Fruit fly (Drosophila melanogaster) whole organism, embryonic: ENCODE data around the gene BomBc3.

ENCODE experiments used
- CG10147 ChIP-seq: fragments of 200-800 bp; sonication (Bioruptor generic); optimal IDR thresholded peaks from 2 replicates; lab custom pipeline; 2019; ENCODE audit warnings: missing biosample characterization, mild to moderate bottlenecking, missing genetic modification characterization, moderate library complexity
- CG11695 ChIP-seq: fragments of 200-800 bp; sonication (Bioruptor generic); IDR thresholded peaks from 3 replicates; pipeline ENCODE4 v1.3.6; 2022; ENCODE audit warnings: missing biosample characterization, missing genetic modification characterization
- CG13296 ChIP-seq: fragments of 200-800 bp; sonication (Bioruptor generic); optimal IDR thresholded peaks from 3 replicates; lab custom pipeline; 2018; ENCODE audit warnings: missing biosample characterization, mild to moderate bottlenecking, missing genetic modification characterization
- CG13894 ChIP-seq: fragments of 200-800 bp; sonication (Bioruptor generic); optimal IDR thresholded peaks from 3 replicates; lab custom pipeline; 2018; ENCODE audit warnings: missing biosample characterization, mild to moderate bottlenecking, missing genetic modification characterization, moderate library complexity
- CG15073 ChIP-seq: fragments of 200-800 bp; sonication (Bioruptor generic); optimal IDR thresholded peaks from 2 replicates; lab custom pipeline; 2016; ENCODE audit warnings: missing biosample characterization, missing genetic modification characterization
- CG1603 ChIP-seq: fragments of 200-800 bp; sonication (Bioruptor generic); optimal IDR thresholded peaks from 2 replicates; lab custom pipeline; 2019; ENCODE audit warnings: missing biosample characterization, mild to moderate bottlenecking, missing genetic modification characterization, moderate library complexity
- CG16813 ChIP-seq: fragments of 200-800 bp; sonication (Bioruptor generic); IDR thresholded peaks from 3 replicates; pipeline ENCODE4 v1.3.6; 2022; ENCODE audit warnings: missing biosample characterization, missing genetic modification characterization; ENCODE audit not compliant: partially characterized antibody
- CG2116 ChIP-seq: fragments of 200-800 bp; sonication (Bioruptor generic); optimal IDR thresholded peaks from 3 replicates; lab custom pipeline; 2018; ENCODE audit warnings: missing biosample characterization, mild to moderate bottlenecking, missing genetic modification characterization
- CG2120 ChIP-seq: fragments of 200-800 bp; sonication (Bioruptor generic); optimal IDR thresholded peaks from 3 replicates; lab custom pipeline; 2016; ENCODE audit warnings: missing biosample characterization, missing genetic modification characterization
- CG2199 ChIP-seq: fragments of 200-800 bp; sonication (Bioruptor generic); IDR thresholded peaks from 3 replicates; pipeline ENCODE4 v1.3.6; 2022; ENCODE audit warnings: missing biosample characterization, missing genetic modification characterization
- CG2678 ChIP-seq: fragments of 200-800 bp; sonication (Bioruptor generic); optimal IDR thresholded peaks from 3 replicates; lab custom pipeline; 2019; ENCODE audit warnings: missing biosample characterization, mild to moderate bottlenecking, missing genetic modification characterization, moderate library complexity
- CG2712 ChIP-seq: fragments of 200-800 bp; optimal IDR thresholded peaks from 3 replicates; lab custom pipeline; 2019; ENCODE audit warnings: missing biosample characterization, mild to moderate bottlenecking, missing genetic modification characterization, moderate library complexity
- CG3065 ChIP-seq: fragments of 200-800 bp; sonication (Bioruptor generic); optimal IDR thresholded peaks from 2 replicates; lab custom pipeline; 2016; ENCODE audit warnings: missing biosample characterization, missing genetic modification characterization
- CG3726 ChIP-seq: fragments of 200-800 bp; sonication (Bioruptor generic); IDR thresholded peaks from 3 replicates; pipeline ENCODE4, ENCODE4 v1.3.6; 2022; ENCODE audit warnings: missing biosample characterization, missing genetic modification characterization
- CG43689 ChIP-seq: fragments of 200-800 bp; sonication (Bioruptor generic); IDR thresholded peaks from 2 replicates; pipeline ENCODE4 v1.3.6; 2022; ENCODE audit warnings: missing biosample characterization, missing genetic modification characterization
- CG5180 ChIP-seq: fragments of 200-800 bp; sonication (Bioruptor generic); optimal IDR thresholded peaks from 3 replicates; lab custom pipeline; 2017; ENCODE audit warnings: missing biosample characterization, missing genetic modification characterization, mild to moderate bottlenecking, moderate library complexity, missing genetic modification reagents
- CG6175 ChIP-seq: fragments of 200-800 bp; sonication (Bioruptor generic); IDR thresholded peaks from 3 replicates; pipeline ENCODE4 v1.3.6; 2022; ENCODE audit warnings: missing biosample characterization, missing genetic modification characterization
- CG6689 ChIP-seq: fragments of 200-800 bp; sonication (Bioruptor generic); IDR thresholded peaks from 2 replicates; pipeline ENCODE4 v1.3.6; 2022; ENCODE audit warnings: missing biosample characterization, missing genetic modification characterization
- CG7271 ChIP-seq: fragments of 200-800 bp; sonication (Bioruptor generic); optimal IDR thresholded peaks from 2 replicates; lab custom pipeline; 2018; ENCODE audit warnings: missing biosample characterization, mild to moderate bottlenecking, missing genetic modification characterization, moderate library complexity
- Deaf1 ChIP-seq: fragments of 200-800 bp; optimal IDR thresholded peaks from 3 replicates; lab custom pipeline; 2019; ENCODE audit warnings: missing biosample characterization, mild to moderate bottlenecking, missing genetic modification characterization, moderate library complexity
- GATAe ChIP-seq: fragments of 200-800 bp; sonication (Bioruptor generic); conservative IDR thresholded peaks from 2 replicates; pipeline ENCODE4 v1.3.6; 2022; ENCODE audit warnings: missing biosample characterization, missing genetic modification characterization
- H15 ChIP-seq: fragments of 200-800 bp; sonication (Bioruptor generic); IDR thresholded peaks from 3 replicates; pipeline ENCODE4 v1.3.6; 2022; ENCODE audit warnings: missing biosample characterization, missing genetic modification characterization
- HLH3B ChIP-seq: fragments of 200-800 bp; sonication (Bioruptor generic); IDR thresholded peaks from 2 replicates; pipeline ENCODE4 v1.3.6; 2022; ENCODE audit warnings: missing biosample characterization, missing genetic modification characterization
- Hand ChIP-seq: fragments of 200-800 bp; sonication (Bioruptor generic); optimal IDR thresholded peaks from 2 replicates; lab custom pipeline; 2017; ENCODE audit warnings: mild to moderate bottlenecking, missing biosample characterization, missing genetic modification reagents, missing genetic modification characterization
- Hr3 ChIP-seq: fragments of 200-800 bp; sonication (Bioruptor generic); optimal IDR thresholded peaks from 3 replicates; lab custom pipeline; 2016; ENCODE audit warnings: missing biosample characterization, missing genetic modification characterization
- Hsf ChIP-seq: fragments of 200-800 bp; sonication (Bioruptor generic); optimal IDR thresholded peaks from 3 replicates; lab custom pipeline; 2016; ENCODE audit warnings: missing biosample characterization, missing genetic modification characterization
- Mad ChIP-seq: fragments of 200-800 bp; sonication (Bioruptor generic); optimal IDR thresholded peaks from 2 replicates; lab custom pipeline; 2016; ENCODE audit warnings: missing biosample characterization, missing genetic modification characterization
- Med ChIP-seq: fragments of 200-800 bp; sonication (Bioruptor generic); peaks from one replicate; lab custom pipeline; 2016; ENCODE audit warnings: missing biosample characterization, missing genetic modification characterization, mild to moderate bottlenecking, inconsistent platforms, moderate library complexity
- Mrtf ChIP-seq: fragments of 200-800 bp; sonication (Bioruptor generic); IDR thresholded peaks from 3 replicates; pipeline ENCODE4 v1.3.6; 2022; ENCODE audit warnings: missing biosample characterization, missing genetic modification characterization
- Myb ChIP-seq: fragments of 200-800 bp; sonication (Bioruptor generic); optimal IDR thresholded peaks from 2 replicates; lab custom pipeline; 2016; ENCODE audit warnings: missing biosample characterization, missing genetic modification characterization
- NfI ChIP-seq: fragments of 200-800 bp; sonication (Bioruptor generic); optimal IDR thresholded peaks from 3 replicates; lab custom pipeline; 2018; ENCODE audit warnings: missing biosample characterization, mild to moderate bottlenecking, missing genetic modification characterization, moderate library complexity
- Oli ChIP-seq: fragments of 200-800 bp; sonication (Bioruptor generic); optimal IDR thresholded peaks from 2 replicates; lab custom pipeline; 2018; ENCODE audit warnings: missing biosample characterization, mild to moderate bottlenecking, missing genetic modification characterization, moderate library complexity
- TFAM ChIP-seq: fragments of 200-800 bp; sonication (Bioruptor generic); optimal IDR thresholded peaks from 2 replicates; lab custom pipeline; 2017; ENCODE audit warnings: missing biosample characterization, missing genetic modification characterization, inconsistent platforms
- ac ChIP-seq: fragments of 200-800 bp; sonication (Bioruptor generic); optimal IDR thresholded peaks from 3 replicates; lab custom pipeline; 2017; ENCODE audit warnings: missing biosample characterization, mild to moderate bottlenecking, missing genetic modification characterization
- crol ChIP-seq: fragments of 200-800 bp; sonication (Bioruptor generic); IDR thresholded peaks from 2 replicates; pipeline ENCODE4 v1.3.6; 2022; ENCODE audit warnings: missing biosample characterization, missing genetic modification characterization
- crp ChIP-seq, 2 experiments: fragments of 200-800 bp; sonication (Bioruptor generic); optimal IDR thresholded peaks; 2 replicates in 1 of 2; 3 replicates in 1 of 2; lab custom pipeline; 2017; ENCODE audit warnings: missing biosample characterization in 2 of 2, missing genetic modification characterization in 2 of 2, mild to moderate bottlenecking in 1 of 2, moderate library complexity in 1 of 2
- cwo ChIP-seq: fragments of 200-800 bp; sonication (Bioruptor generic); optimal IDR thresholded peaks from 3 replicates; lab custom pipeline; 2017; ENCODE audit warnings: missing biosample characterization, missing genetic modification characterization, mild to moderate bottlenecking, moderate library complexity, missing genetic modification reagents
- ems ChIP-seq: fragments of 200-800 bp; sonication (Bioruptor generic); optimal IDR thresholded peaks from 3 replicates; lab custom pipeline; 2016; ENCODE audit warnings: missing biosample characterization, missing genetic modification characterization
- fd3F ChIP-seq: fragments of 200-800 bp; sonication (Bioruptor generic); optimal IDR thresholded peaks from 2 replicates; lab custom pipeline; 2018; ENCODE audit warnings: missing biosample characterization, mild to moderate bottlenecking, missing genetic modification characterization, moderate library complexity
- fd64A ChIP-seq: fragments of 200-800 bp; sonication (Bioruptor generic); optimal IDR thresholded peaks from 3 replicates; lab custom pipeline; 2018; ENCODE audit warnings: missing biosample characterization, mild to moderate bottlenecking, missing genetic modification characterization
- grau ChIP-seq: fragments of 200-800 bp; optimal IDR thresholded peaks from 3 replicates; lab custom pipeline; 2019; ENCODE audit warnings: missing biosample characterization, mild to moderate bottlenecking, missing genetic modification characterization, moderate library complexity
- kah ChIP-seq: fragments of 200-800 bp; sonication (Bioruptor generic); optimal IDR thresholded peaks from 2 replicates; lab custom pipeline; 2018; ENCODE audit warnings: missing biosample characterization, mild to moderate bottlenecking, missing genetic modification characterization
- lmd ChIP-seq: fragments of 200-800 bp; sonication (Bioruptor generic); IDR thresholded peaks from 2 replicates; pipeline ENCODE4 v1.3.6; 2022; ENCODE audit warnings: missing biosample characterization, missing genetic modification characterization
- nmo ChIP-seq: fragments of 200-800 bp; sonication (Bioruptor generic); optimal IDR thresholded peaks from 2 replicates; lab custom pipeline; 2018; ENCODE audit warnings: missing biosample characterization, mild to moderate bottlenecking, missing genetic modification characterization, moderate library complexity
- oc ChIP-seq: fragments of 200-800 bp; sonication (Bioruptor generic); optimal IDR thresholded peaks from 2 replicates; lab custom pipeline; 2018; ENCODE audit warnings: missing biosample characterization, mild to moderate bottlenecking, missing genetic modification characterization, moderate library complexity
- p53 ChIP-seq: fragments of 200-800 bp; sonication (Bioruptor generic); optimal IDR thresholded peaks from 2 replicates; lab custom pipeline; 2016; ENCODE audit warnings: missing biosample characterization, missing genetic modification characterization
- pros ChIP-seq: fragments of 200-800 bp; sonication (Bioruptor generic); optimal IDR thresholded peaks from 3 replicates; lab custom pipeline; 2019; ENCODE audit warnings: missing biosample characterization, mild to moderate bottlenecking, missing genetic modification characterization, moderate library complexity
- sima ChIP-seq: fragments of 200-800 bp; sonication (Bioruptor generic); optimal IDR thresholded peaks from 2 replicates; lab custom pipeline; 2016; ENCODE audit warnings: missing biosample characterization, missing genetic modification characterization
- ssp ChIP-seq: fragments of 200-800 bp; sonication (Bioruptor generic); IDR thresholded peaks from 2 replicates; pipeline ENCODE4 v1.3.6; 2022; ENCODE audit warnings: missing biosample characterization, missing genetic modification characterization
- tap ChIP-seq: fragments of 200-800 bp; optimal IDR thresholded peaks from 3 replicates; lab custom pipeline; 2019; ENCODE audit warnings: missing biosample characterization, mild to moderate bottlenecking, missing genetic modification characterization, moderate library complexity
- ttk ChIP-seq: fragments of 200-800 bp; sonication (Bioruptor generic); IDR thresholded peaks from 2 replicates; pipeline ENCODE4 v2.1.2; 2022; ENCODE audit warnings: missing biosample characterization, missing genetic modification characterization

Gene BomBc3

dm6 chr3R:22046231-22046630, 40.6 kb upstream of the BomBc3 start (continued):
- TF ChIP-seq nmo (no peak), crp (GFP tag; optimal IDR thresholded peaks at IDR 0.05; lab: Kevin White, UChicago) (no peak), pros (no peak), Hand (no peak), ssp (GFP tag; lab: Robert Waterston, UW) (no peak), CG1603 (tag; lab: Kevin White, UChicago) (no peak), CG6175 (GFP tag; lab: Robert Waterston, UW) (no peak), CG13296 (GFP tag; lab: Kevin White, UChicago) (no peak), CG43689 (no peak), CG11695 (GFP tag; lab: Robert Waterston, UW) (no peak), ac (GFP tag; lab: Kevin White, UChicago) (no peak), fd64A (GFP tag; lab: Kevin White, UChicago) (no peak), tap (tag; lab: Kevin White, UChicago) (no peak), ems (GFP tag; lab: Kevin White, UChicago) (no peak), CG2116 (GFP tag; lab: Kevin White, UChicago) (no peak), CG2678 (peak; percentile 12), CG2120 (no peak), CG3065 (GFP tag; lab: Kevin White, UChicago) (no peak), CG2712 (tag; lab: Kevin White, UChicago) (no peak), Mad (GFP tag; lab: Kevin White, UChicago) (no peak), Oli (tag; lab: Kevin White, UChicago) (peak; percentile 6), HLH3B (GFP tag; lab: Robert Waterston, UW) (no peak), CG5180 (GFP tag; lab: Kevin White, UChicago) (no peak), p53 (GFP tag; lab: Kevin White, UChicago) (no peak), ttk (GFP tag; lab: Robert Waterston, UW) (no peak), kah (GFP tag; lab: Kevin White, UChicago) (peak; percentile 5)

- TF ChIP-seq CG15073 (GFP tag; lab: Kevin White, UChicago) = no peak
- peak; percentile 20 for TF ChIP-seq Deaf1
- no peak for TF ChIP-seq kah (GFP tag; lab: Kevin White, UChicago)
- no peak for TF ChIP-seq NfI
- TF ChIP-seq H15 (GFP tag; lab: Robert Waterston, UW) = no peak
- peak; percentile 59; the same call in 1 of the 3 replicates for TF ChIP-seq CG2199 (GFP tag; lab: Robert Waterston, UW)
- TF ChIP-seq sima = no peak
- no peak for TF ChIP-seq oc (tag; lab: Kevin White, UChicago)
- TF ChIP-seq CG3726 (GFP tag; lab: Robert Waterston, UW) = no peak
- TF ChIP-seq TFAM = no peak
- no peak for TF ChIP-seq CG7271 (tag; lab: Kevin White, UChicago)
- no peak for TF ChIP-seq crol (GFP tag; lab: Robert Waterston, UW)
- TF ChIP-seq CG6689 (GFP tag; lab: Robert Waterston, UW) = 0 out of 2 replicates have a peak, but pooled peaks have one; percentile 6
- TF ChIP-seq ems (GFP tag; lab: Kevin White, UChicago) = no peak
- TF ChIP-seq CG16813 = no peak
- TF ChIP-seq Hsf = no peak
- TF ChIP-seq Myb (GFP tag; lab: Kevin White, UChicago) = no peak
- peak; percentile 78 for TF ChIP-seq Med
- no peak for TF ChIP-seq Mrtf
- no peak for TF ChIP-seq Hr3 (GFP tag; lab: Kevin White, UChicago)
- TF ChIP-seq CG5180 (GFP tag; lab: Kevin White, UChicago) = no peak
- TF ChIP-seq grau (tag; lab: Kevin White, UChicago) = no peak
- TF ChIP-seq cwo (GFP tag; lab: Kevin White, UChicago) = peak; percentile 81
- no peak for TF ChIP-seq lmd (GFP tag; lab: Robert Waterston, UW)
- TF ChIP-seq CG6175 (GFP tag; lab: Robert Waterston, UW) = peak; percentile 27; the same call in 1 of the 3 replicates
- TF ChIP-seq GATAe = no peak
- no peak for TF ChIP-seq CG10147 (GFP tag; lab: Kevin White, UChicago)
- peak; percentile 83 for TF ChIP-seq CG13894 (tag; lab: Kevin White, UChicago)
- no peak for TF ChIP-seq fd3F
Observed at dm6 chr3R:22046723-22047122, 40.2 kb upstream of the BomBc3 start.
